Worm (Caenorhabditis elegans) whole organism, L4/young adult: ENCODE results near the gene K03H1.9.

Experiments used
- dao-5 ChIP-seq: sonication (generic microtip); optimal IDR thresholded peaks from 2 replicates; lab custom pipeline; 2016; ENCODE audit warnings: missing genotype, missing genetic modification characterization, moderate library complexity, missing compliant biosample characterization
- him-1 ChIP-seq: sonication (generic microtip); optimal IDR thresholded peaks from 2 replicates; lab custom pipeline; 2016; ENCODE audit warnings: missing genotype, missing genetic modification reagents, missing genetic modification characterization, missing compliant biosample characterization

- TF ChIP-seq dao-5 (tag; lab: Kevin White, UChicago) (no peak), him-1 (no peak)
These were observed 30.4 kb downstream of the K03H1.9 start, which contains the start of the genes cyld-1 and F40F12.9 for ce11 chrIII:9910608-9911479.
